Worm (Caenorhabditis elegans) whole organism, L2 larva: Measurements from ENCODE around the gene qns-1.
A peak's percentile ranks its signal among the peaks of the same experiment; 100 is the strongest.

ENCODE experiments used
- C34F6.9 ChIP-seq: fragments of 150-350 bp; optimal IDR thresholded peaks from 2 replicates; lab custom pipeline; 2014; ENCODE audit warnings: missing biosample characterization, missing genetic modification characterization
- F13H6.1 ChIP-seq: sonication (generic microtip); optimal IDR thresholded peaks from 2 replicates; lab custom pipeline; 2016; ENCODE audit warnings: missing genetic modification characterization, missing compliant biosample characterization
- R02D3.7 ChIP-seq: fragments of 150-350 bp; optimal IDR thresholded peaks from 2 replicates; lab custom pipeline; 2014; ENCODE audit warnings: missing biosample characterization, missing genetic modification characterization
- ama-1 ChIP-seq: fragments of 150-350 bp; optimal IDR thresholded peaks from 2 replicates; lab custom pipeline; 2018; ENCODE audit warnings: inconsistent platforms
- ceh-16 ChIP-seq: fragments of 150-350 bp; optimal IDR thresholded peaks from 2 replicates; lab custom pipeline; 2014; ENCODE audit warnings: missing biosample characterization, missing genetic modification characterization
- dmd-4 ChIP-seq: sonication (generic microtip); optimal IDR thresholded peaks from 2 replicates; lab custom pipeline; 2017; ENCODE audit warnings: missing biosample characterization, missing genetic modification characterization
- elt-1 ChIP-seq: fragments of 150-350 bp; optimal IDR thresholded peaks from 2 replicates; lab custom pipeline; 2014; ENCODE audit warnings: missing biosample characterization, missing genetic modification characterization
- elt-3 ChIP-seq: sonication (generic microtip); optimal IDR thresholded peaks from 2 replicates; lab custom pipeline; 2017; ENCODE audit warnings: missing biosample characterization, missing genetic modification characterization
- fos-1 ChIP-seq: fragments of 150-350 bp; optimal IDR thresholded peaks from 2 replicates; lab custom pipeline; 2014; ENCODE audit warnings: missing biosample characterization, missing genetic modification characterization
- nhr-10 ChIP-seq: sonication (generic microtip); optimal IDR thresholded peaks from 2 replicates; lab custom pipeline; 2017; ENCODE audit warnings: missing biosample characterization, missing genetic modification characterization
- nhr-11 ChIP-seq: fragments of 150-350 bp; optimal IDR thresholded peaks from 2 replicates; lab custom pipeline; 2014; ENCODE audit warnings: missing biosample characterization, missing genetic modification characterization
- nhr-23 ChIP-seq: fragments of 150-350 bp; optimal IDR thresholded peaks from 2 replicates; lab custom pipeline; 2014; ENCODE audit warnings: missing biosample characterization, missing genetic modification reagents, missing genetic modification characterization
- nhr-77 ChIP-seq: fragments of 150-350 bp; optimal IDR thresholded peaks from 2 replicates; lab custom pipeline; 2014; ENCODE audit warnings: missing biosample characterization, missing genetic modification characterization
- unc-62 ChIP-seq: fragments of 150-350 bp; optimal IDR thresholded peaks from 2 replicates; lab custom pipeline; 2014; ENCODE audit warnings: missing biosample characterization, missing genetic modification reagents, missing genetic modification characterization

ce11 chrIV:10252886-10253639 lies 34.0 kb upstream of the qns-1 start:
- TF ChIP-seq elt-3 (tag; lab: Kevin White, UChicago) (no peak), elt-1 (no peak), ceh-16 (no peak), R02D3.7 (tag; lab: Kevin White, UChicago) (no peak), nhr-11 (no peak), C34F6.9 (tag; lab: Kevin White, UChicago) (no peak), ama-1 (lab: Kevin White, UChicago) (no peak), unc-62 (no peak), nhr-10 (tag; lab: Kevin White, UChicago) (no peak), nhr-77 (tag; lab: Kevin White, UChicago) (no peak), F13H6.1 (tag; lab: Kevin White, UChicago) (no peak), dmd-4 (tag; lab: Kevin White, UChicago) (no peak), fos-1 (tag; lab: Kevin White, UChicago) (peak; percentile 13), nhr-23 (tag; lab: Kevin White, UChicago) (no peak)
